Worm (Caenorhabditis elegans): Measurements from ENCODE around the gene sur-7.

DNA sequence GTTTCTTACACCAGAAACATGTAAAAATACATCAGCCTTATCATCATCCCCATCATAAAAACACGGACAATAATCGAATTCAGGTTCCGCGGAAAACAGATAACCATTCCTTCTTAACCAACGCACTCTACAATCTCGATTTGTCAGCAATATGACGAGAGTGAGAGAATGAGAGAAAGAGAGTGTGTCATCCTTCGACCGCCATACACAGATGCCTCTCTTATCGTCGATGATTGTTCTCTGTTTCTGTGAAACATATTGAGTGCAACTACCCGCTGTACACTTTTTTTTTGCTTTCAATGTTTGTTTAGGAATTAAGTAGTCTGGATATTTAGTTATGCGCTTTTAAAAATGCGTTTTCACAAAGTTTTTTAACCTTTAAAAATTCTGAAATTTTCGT lies 27.4 kb upstream of the sur-7 start:
- no peak for TF ChIP-seq ceh-82 (tag; optimal IDR thresholded peaks at IDR 0.05)
- peak; percentile 12 to 14 for TF ChIP-seq mdl-1 (tag; optimal IDR thresholded peaks at IDR 0.05)
- peak; percentile 45 for TF ChIP-seq nhr-21 (tag; optimal IDR thresholded peaks at IDR 0.05)
- TF ChIP-seq snpc-4 (tag; optimal IDR thresholded peaks at IDR 0.05), result no peak
- no peak for TF ChIP-seq unc-62 (GFP tag; optimal IDR thresholded peaks at IDR 0.05)
- TF ChIP-seq ama-1 (optimal IDR thresholded peaks at IDR 0.05), result no peak
- no peak for TF ChIP-seq nhr-77 (tag; optimal IDR thresholded peaks at IDR 0.05)
- TF ChIP-seq nhr-25 (tag; optimal IDR thresholded peaks at IDR 0.05), result peak; percentile 9
- no peak for TF ChIP-seq zag-1 (tag; optimal IDR thresholded peaks at IDR 0.05)
- no peak for TF ChIP-seq ztf-4 (tag; optimal IDR thresholded peaks at IDR 0.05)
